Worm (Caenorhabditis elegans): ENCODE results near the gene sfxn-1.4.

DNA sequence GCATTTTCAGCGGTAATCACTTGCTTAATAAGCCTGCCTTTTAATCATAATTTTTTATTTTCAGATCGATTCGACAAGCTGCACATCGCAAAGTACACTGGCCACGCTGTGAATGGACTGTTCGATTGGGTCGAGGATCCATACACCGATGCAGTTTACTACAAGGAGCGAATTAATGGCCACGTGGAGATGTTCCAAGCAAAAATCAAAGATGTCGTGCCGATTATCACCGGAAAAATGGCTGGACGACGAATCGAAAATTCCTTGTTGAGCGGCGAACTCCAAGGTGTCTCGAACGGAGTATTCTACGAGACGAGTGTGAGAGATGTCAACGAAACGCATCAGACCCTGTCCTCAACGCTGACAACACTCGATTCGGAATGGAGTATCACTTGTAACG lies 46.4 kb upstream of the sfxn-1.4 start:
- TF ChIP-seq tab-1 (GFP tag; IDR thresholded peaks at IDR 0.05), result no peak
- TF ChIP-seq ztf-29 (GFP tag; IDR thresholded peaks at IDR 0.05), result no peak
- no peak for TF ChIP-seq med-1 (GFP tag; optimal IDR thresholded peaks at IDR 0.05; ENCODE audit: insufficient read depth)
- TF ChIP-seq klf-2 (GFP tag; conservative IDR thresholded peaks at IDR 0.05), result no peak
- TF ChIP-seq flt-1 (GFP tag; IDR thresholded peaks at IDR 0.05), result no peak
- TF ChIP-seq T22C8.4 (GFP tag; IDR thresholded peaks at IDR 0.05), result no peak
